Worm (Caenorhabditis elegans) whole organism, midembryonic: ENCODE results near the gene Y55F3C.17.

Experiments used
- cog-1 ChIP-seq: sonication (generic microtip); optimal IDR thresholded peaks from 2 replicates; lab custom pipeline; 2016; ENCODE audit warnings: missing genetic modification characterization, missing compliant biosample characterization
- med-1 ChIP-seq: sonication (generic microtip); optimal IDR thresholded peaks from 2 replicates; lab custom pipeline; 2017; ENCODE audit warnings: missing genetic modification characterization, mild to moderate bottlenecking, missing compliant biosample characterization, antibody characterized with exemption, missing genetic modification reagents; ENCODE audit not compliant: insufficient read depth
- ref-1 ChIP-seq: fragments of 200-800 bp; sonication (Bioruptor generic); conservative IDR thresholded peaks from 2 replicates; pipeline ENCODE4 v1.3.6; 2022; ENCODE audit warnings: missing genetic modification reagents, missing genetic modification characterization, missing compliant biosample characterization
- tab-1 ChIP-seq: fragments of 200-800 bp; sonication (Bioruptor generic); IDR thresholded peaks from 2 replicates; pipeline ENCODE4 v1.3.6; 2022; ENCODE audit warnings: missing genetic modification characterization, missing compliant biosample characterization
- ztf-29 ChIP-seq: fragments of 200-800 bp; sonication (Bioruptor generic); IDR thresholded peaks from 2 replicates; pipeline ENCODE4 v1.3.6; 2022; ENCODE audit warnings: missing genetic modification reagents, missing genetic modification characterization, missing compliant biosample characterization

ce11 chrIV:673313-673712 lies 24.9 kb downstream of the Y55F3C.17 start, which contains the start of gene K11H12.3:
- TF ChIP-seq ztf-29 (GFP tag; lab: Robert Waterston, UW) (no peak), cog-1 (tag; lab: Kevin White, UChicago) (no peak), med-1 (GFP tag; lab: Kevin White, UChicago) (no peak), ref-1 (GFP tag; lab: Robert Waterston, UW) (no peak), tab-1 (GFP tag; lab: Robert Waterston, UW) (no peak)
